Fruit fly (Drosophila melanogaster): Measurements from ENCODE around the gene Cpr72Ea.

dm6 chr3L:16339873-16340272 is 22.5 kb upstream of the Cpr72Ea start:
- no peak for TF ChIP-seq h (GFP tag; optimal IDR thresholded peaks at IDR 0.05)
- TF ChIP-seq lola (GFP tag; optimal IDR thresholded peaks at IDR 0.05): no peak
- no peak for TF ChIP-seq rgr (GFP tag; optimal IDR thresholded peaks at IDR 0.05)
- TF ChIP-seq pan (optimal IDR thresholded peaks at IDR 0.05): no peak
- TF ChIP-seq Hnf4 (GFP tag; optimal IDR thresholded peaks at IDR 0.05): no peak
- no peak for TF ChIP-seq OdsH (GFP tag; optimal IDR thresholded peaks at IDR 0.05)
- TF ChIP-seq foxo (GFP tag; optimal IDR thresholded peaks at IDR 0.05): no peak
- no peak for TF ChIP-seq woc (GFP tag; optimal IDR thresholded peaks at IDR 0.05)
- TF ChIP-seq Mio (GFP tag; optimal IDR thresholded peaks at IDR 0.05): no peak
- no peak for TF ChIP-seq Dif (GFP tag; optimal IDR thresholded peaks at IDR 0.05; ENCODE audit: partially characterized antibody)
- TF ChIP-seq psq (GFP tag; optimal IDR thresholded peaks at IDR 0.05): no peak
- TF ChIP-seq jim (GFP tag; optimal IDR thresholded peaks at IDR 0.05): no peak
